Worm (Caenorhabditis elegans) whole organism, L1 larva: ENCODE data around the gene irk-3.

Source experiments
- aha-1 ChIP-seq: fragments of 150-350 bp; optimal IDR thresholded peaks from 2 replicates; lab custom pipeline; 2014; ENCODE audit warnings: missing biosample characterization, missing genetic modification characterization
- alr-1 ChIP-seq: fragments of 200-800 bp; sonication (Bioruptor generic); optimal IDR thresholded peaks from 2 replicates; lab custom pipeline; 2018; ENCODE audit warnings: borderline replicate concordance, mild to moderate bottlenecking, missing genetic modification characterization, missing compliant biosample characterization
- dpl-1 ChIP-seq, 3 experiments: fragments of 150-350 bp in 2 of 3; sonication (generic microtip) in 1 of 3; optimal IDR thresholded peaks; 2 replicates each; lab custom pipeline; 2014 to 2017; ENCODE audit warnings: missing biosample characterization in 3 of 3, missing genetic modification characterization in 3 of 3, missing genetic modification reagents in 3 of 3
- elt-3 ChIP-seq, 6 experiments: fragments of 150-350 bp in 1 of 6; sonication (generic microtip); optimal IDR thresholded peaks; 2 replicates each; lab custom pipeline; 2017 to 2018; ENCODE audit warnings: missing biosample characterization in 6 of 6, missing genetic modification characterization in 6 of 6, inconsistent platforms in 1 of 6
- lin-13 ChIP-seq: fragments of 150-350 bp; optimal IDR thresholded peaks from 2 replicates; lab custom pipeline; 2014; ENCODE audit warnings: missing biosample characterization, missing genetic modification reagents, missing genetic modification characterization
- mdl-1 ChIP-seq, 2 experiments: fragments of 150-350 bp; optimal IDR thresholded peaks; 2 replicates each; lab custom pipeline; 2014 to 2017; ENCODE audit warnings: missing biosample characterization in 2 of 2, missing genetic modification characterization in 2 of 2, inconsistent platforms in 1 of 2
- nhr-12 ChIP-seq: sonication (generic microtip); optimal IDR thresholded peaks from 2 replicates; lab custom pipeline; 2017; ENCODE audit warnings: missing biosample characterization, missing genetic modification characterization
- nhr-77 ChIP-seq: fragments of 150-350 bp; optimal IDR thresholded peaks from 2 replicates; lab custom pipeline; 2014; ENCODE audit warnings: missing biosample characterization, missing genetic modification characterization
- nhr-90 ChIP-seq: sonication (generic microtip); optimal IDR thresholded peaks from 2 replicates; lab custom pipeline; 2016; ENCODE audit warnings: mild to moderate bottlenecking, missing genetic modification characterization, missing compliant biosample characterization; ENCODE audit not compliant: poor library complexity
- pag-3 ChIP-seq: sonication (generic microtip); optimal IDR thresholded peaks from 2 replicates; lab custom pipeline; 2017; ENCODE audit warnings: missing genetic modification characterization, mild to moderate bottlenecking, missing compliant biosample characterization, antibody characterized with exemption, borderline replicate concordance; ENCODE audit not compliant: insufficient read depth
- unc-62 ChIP-seq: fragments of 150-350 bp; optimal IDR thresholded peaks from 2 replicates; lab custom pipeline; 2014; ENCODE audit warnings: missing biosample characterization, missing genetic modification reagents, missing genetic modification characterization

- TF ChIP-seq nhr-12 (tag; lab: Kevin White, UChicago): no peak
- TF ChIP-seq aha-1 (tag; lab: Kevin White, UChicago): no peak
- TF ChIP-seq unc-62 (GFP tag; lab: Kevin White, UChicago): no peak
- no peak for TF ChIP-seq pag-3 (tag; lab: Kevin White, UChicago)
- TF ChIP-seq lin-13 (GFP tag; lab: Kevin White, UChicago): no peak
- TF ChIP-seq alr-1 (tag; lab: Kevin White, UChicago): no peak
- TF ChIP-seq nhr-90 (tag; lab: Kevin White, UChicago): no peak
- TF ChIP-seq mdl-1 (tag; optimal IDR thresholded peaks at IDR 0.05; lab: Kevin White, UChicago): no peak
- TF ChIP-seq dpl-1 (GFP tag; optimal IDR thresholded peaks at IDR 0.05; lab: Kevin White, UChicago): no peak
- TF ChIP-seq nhr-77 (tag; lab: Kevin White, UChicago): no peak
- no peak for TF ChIP-seq elt-3 (tag; optimal IDR thresholded peaks at IDR 0.05; lab: Kevin White, UChicago)
Observed at ce11 chrX:14320298-14320697, 49.9 kb downstream of the irk-3 start, which contains the start of gene C11H1.9.
